Worm (Caenorhabditis elegans) whole organism, L1 larva: ENCODE measurements around the gene srh-128.
"Not testable (repeated sequence)": the region's sequence is repeated elsewhere in the genome, so short reads cannot be mapped to it uniquely, and the experiment has no call there.

Experiments used
- C16A3.4 ChIP-seq: fragments of 150-350 bp; optimal IDR thresholded peaks from 2 replicates; lab custom pipeline; 2014; ENCODE audit warnings: missing biosample characterization, missing genetic modification characterization
- blmp-1 ChIP-seq: fragments of 150-350 bp; optimal IDR thresholded peaks from 2 replicates; lab custom pipeline; 2014; ENCODE audit warnings: missing biosample characterization, missing genetic modification characterization
- ceh-63 ChIP-seq: fragments of 200-800 bp; sonication (Bioruptor generic); optimal IDR thresholded peaks from 2 replicates; lab custom pipeline; 2018; ENCODE audit warnings: mild to moderate bottlenecking, missing genetic modification characterization, missing compliant biosample characterization
- ceh-8 ChIP-seq: fragments of 200-800 bp; sonication (Bioruptor generic); optimal IDR thresholded peaks from 2 replicates; lab custom pipeline; 2018; ENCODE audit warnings: mild to moderate bottlenecking, missing genetic modification characterization, moderate library complexity, missing compliant biosample characterization
- ceh-82 ChIP-seq, 3 experiments: fragments of 150-350 bp in 1 of 3; sonication (generic microtip) in 2 of 3; optimal IDR thresholded peaks; 2 replicates each; lab custom pipeline; 2014 to 2017; ENCODE audit warnings: missing biosample characterization in 3 of 3, missing genetic modification characterization in 3 of 3
- ceh-88 ChIP-seq: fragments of 200-800 bp; sonication (Bioruptor generic); IDR thresholded peaks from 2 replicates; pipeline ENCODE4 v1.3.6; 2022; ENCODE audit warnings: missing genetic modification characterization, missing compliant biosample characterization
- ceh-90 ChIP-seq: sonication (generic microtip); optimal IDR thresholded peaks from 2 replicates; lab custom pipeline; 2016; ENCODE audit warnings: missing genetic modification characterization, missing compliant biosample characterization
- dpl-1 ChIP-seq, 3 experiments: fragments of 150-350 bp in 2 of 3; sonication (generic microtip) in 1 of 3; optimal IDR thresholded peaks; 2 replicates each; lab custom pipeline; 2014 to 2017; ENCODE audit warnings: missing biosample characterization in 3 of 3, missing genetic modification characterization in 3 of 3, missing genetic modification reagents in 3 of 3
- efl-3 ChIP-seq: fragments of 200-800 bp; sonication (Bioruptor generic); optimal IDR thresholded peaks from 2 replicates; lab custom pipeline; 2018; ENCODE audit warnings: mild to moderate bottlenecking, missing genetic modification characterization, missing compliant biosample characterization
- egl-13 ChIP-seq: sonication (generic microtip); optimal IDR thresholded peaks from 2 replicates; lab custom pipeline; 2016; ENCODE audit warnings: missing genotype, missing genetic modification reagents, missing genetic modification characterization, missing compliant biosample characterization
- elt-2 ChIP-seq: sonication (generic microtip); optimal IDR thresholded peaks from 2 replicates; lab custom pipeline; 2016; ENCODE audit warnings: missing genetic modification characterization, mild to moderate bottlenecking, inconsistent platforms, missing compliant biosample characterization, missing genetic modification reagents
- ets-5 ChIP-seq: fragments of 200-800 bp; sonication (Bioruptor generic); IDR thresholded peaks from 2 replicates; pipeline ENCODE4 v1.3.6; 2022; ENCODE audit warnings: missing genetic modification characterization, missing compliant biosample characterization
- fkh-4 ChIP-seq: sonication (generic microtip); optimal IDR thresholded peaks from 2 replicates; lab custom pipeline; 2016; ENCODE audit warnings: missing compliant biosample characterization, missing genetic modification characterization, borderline replicate concordance
- fos-1 ChIP-seq: fragments of 150-350 bp; optimal IDR thresholded peaks from 2 replicates; lab custom pipeline; 2014; ENCODE audit warnings: missing biosample characterization, missing genetic modification characterization
- grh-1 ChIP-seq: fragments of 200-800 bp; sonication (Bioruptor generic); IDR thresholded peaks from 2 replicates; pipeline ENCODE4 v1.3.6; 2022; ENCODE audit warnings: missing genetic modification reagents, missing genetic modification characterization, missing compliant biosample characterization
- hpl-2 ChIP-seq: fragments of 150-350 bp; optimal IDR thresholded peaks from 2 replicates; lab custom pipeline; 2014; ENCODE audit warnings: missing biosample characterization, missing genetic modification reagents, missing genetic modification characterization
- isw-1 ChIP-seq: fragments of 200-800 bp; sonication (Bioruptor generic); IDR thresholded peaks from 2 replicates; pipeline ENCODE4 v1.3.6; 2022; ENCODE audit warnings: missing genetic modification characterization, missing compliant biosample characterization
- lin-35 ChIP-seq, 2 experiments: fragments of 150-350 bp; optimal IDR thresholded peaks; 2 replicates each; lab custom pipeline; 2014; ENCODE audit warnings: missing biosample characterization in 2 of 2, missing genetic modification characterization in 2 of 2, missing genetic modification reagents in 2 of 2
- lin-39 ChIP-seq: fragments of 150-350 bp; optimal IDR thresholded peaks from 2 replicates; lab custom pipeline; 2014; ENCODE audit warnings: missing biosample characterization, missing genetic modification reagents, missing genetic modification characterization
- lir-3 ChIP-seq: sonication (generic microtip); optimal IDR thresholded peaks from 2 replicates; lab custom pipeline; 2016; ENCODE audit warnings: mild to moderate bottlenecking, missing genetic modification characterization, moderate library complexity, missing compliant biosample characterization; ENCODE audit not compliant: poor library complexity
- nhr-19 ChIP-seq: fragments of 200-800 bp; sonication (Bioruptor generic); conservative IDR thresholded peaks from 2 replicates; pipeline ENCODE4 v1.3.6; 2022; ENCODE audit warnings: missing genetic modification characterization, missing compliant biosample characterization
- nhr-20 ChIP-seq: sonication (generic microtip); optimal IDR thresholded peaks from 2 replicates; lab custom pipeline; 2016; ENCODE audit warnings: mild to moderate bottlenecking, missing genetic modification characterization, missing compliant biosample characterization
- nhr-47 ChIP-seq: sonication (generic microtip); optimal IDR thresholded peaks from 2 replicates; lab custom pipeline; 2016; ENCODE audit warnings: mild to moderate bottlenecking, missing genetic modification characterization, moderate library complexity, missing compliant biosample characterization
- nhr-84 ChIP-seq: sonication (generic microtip); optimal IDR thresholded peaks from 2 replicates; lab custom pipeline; 2017; ENCODE audit warnings: missing biosample characterization, missing genetic modification characterization
- nhr-90 ChIP-seq: sonication (generic microtip); optimal IDR thresholded peaks from 2 replicates; lab custom pipeline; 2016; ENCODE audit warnings: mild to moderate bottlenecking, missing genetic modification characterization, missing compliant biosample characterization; ENCODE audit not compliant: poor library complexity
- pag-3 ChIP-seq: sonication (generic microtip); optimal IDR thresholded peaks from 2 replicates; lab custom pipeline; 2017; ENCODE audit warnings: missing genetic modification characterization, mild to moderate bottlenecking, missing compliant biosample characterization, antibody characterized with exemption, borderline replicate concordance; ENCODE audit not compliant: insufficient read depth
- pax-3 ChIP-seq: fragments of 200-800 bp; sonication (Bioruptor generic); optimal IDR thresholded peaks from 2 replicates; lab custom pipeline; 2018; ENCODE audit warnings: mild to moderate bottlenecking, missing genetic modification characterization, moderate library complexity, missing compliant biosample characterization
- pqm-1 ChIP-seq: sonication (generic microtip); optimal IDR thresholded peaks from 3 replicates; lab custom pipeline; 2017; ENCODE audit warnings: missing biosample characterization, missing genetic modification characterization
- snpc-4 ChIP-seq: fragments of 150-350 bp; optimal IDR thresholded peaks from 2 replicates; lab custom pipeline; 2014; ENCODE audit warnings: missing biosample characterization, missing genetic modification characterization
- snu-23 ChIP-seq: sonication (generic microtip); optimal IDR thresholded peaks from 2 replicates; lab custom pipeline; 2016; ENCODE audit warnings: missing genetic modification characterization, missing compliant biosample characterization
- tbx-2 ChIP-seq: sonication (generic microtip); optimal IDR thresholded peaks from 2 replicates; lab custom pipeline; 2016; ENCODE audit warnings: missing genetic modification characterization, missing compliant biosample characterization
- tlp-1 ChIP-seq: fragments of 150-350 bp; optimal IDR thresholded peaks from 2 replicates; lab custom pipeline; 2014; ENCODE audit warnings: missing biosample characterization, missing genetic modification characterization
- unc-30 ChIP-seq: sonication (generic microtip); optimal IDR thresholded peaks from 2 replicates; lab custom pipeline; 2017; ENCODE audit warnings: missing biosample characterization, missing genetic modification characterization
- unc-62 ChIP-seq: fragments of 150-350 bp; optimal IDR thresholded peaks from 2 replicates; lab custom pipeline; 2014; ENCODE audit warnings: missing biosample characterization, missing genetic modification reagents, missing genetic modification characterization
- unc-98 ChIP-seq: fragments of 200-800 bp; sonication (Bioruptor generic); IDR thresholded peaks from 2 replicates; pipeline ENCODE4 v1.3.6; 2022; ENCODE audit warnings: missing genetic modification characterization, missing compliant biosample characterization
- ztf-11 ChIP-seq, 2 experiments: sonication (generic microtip); optimal IDR thresholded peaks; 2 replicates each; lab custom pipeline; 2016 to 2017; ENCODE audit warnings: missing genetic modification characterization in 2 of 2, missing biosample characterization in 1 of 2, missing compliant biosample characterization in 1 of 2

srh-128 gene

DNA sequence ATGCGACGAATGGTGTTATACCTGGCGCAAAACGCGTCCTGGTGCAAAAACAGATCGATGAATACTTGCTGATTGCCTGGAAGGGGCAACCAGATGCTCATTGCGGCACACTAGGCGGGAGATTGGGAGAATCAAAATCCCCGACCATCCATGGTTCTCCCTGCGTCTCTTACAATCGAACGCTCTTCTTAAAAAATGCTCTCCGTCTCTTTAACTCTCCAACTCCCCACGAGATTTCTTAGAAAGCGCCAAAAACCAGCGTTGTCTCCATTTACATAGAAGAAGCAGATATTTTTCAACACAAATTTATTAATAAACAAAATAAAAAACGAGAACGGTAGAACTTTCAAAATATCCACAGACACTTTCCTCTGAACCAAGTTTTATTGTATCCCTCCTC is 24.0 kb downstream of the srh-128 start, which contains the start of gene F34D6.1:
Gene F34D6.1 (minus strand): TSS at position 101 of the 400 bp plus-strand sequence.
- TF ChIP-seq tlp-1 (tag; lab: Kevin White, UChicago): no peak
- no peak for TF ChIP-seq snu-23
- TF ChIP-seq hpl-2 (GFP tag; lab: Kevin White, UChicago): no peak
- no peak for TF ChIP-seq snpc-4 (tag; lab: Kevin White, UChicago)
- no peak for TF ChIP-seq efl-3 (GFP tag; lab: Kevin White, UChicago)
- TF ChIP-seq isw-1: no peak
- no peak for TF ChIP-seq unc-30 (tag; lab: Kevin White, UChicago)
- TF ChIP-seq lin-39 (tag; lab: Kevin White, UChicago): no peak
- no peak for TF ChIP-seq ztf-11 (tag; optimal IDR thresholded peaks at IDR 0.05; lab: Kevin White, UChicago)
- TF ChIP-seq unc-62 (GFP tag; lab: Kevin White, UChicago): no peak
- no peak for TF ChIP-seq ceh-63 (GFP tag; lab: Kevin White, UChicago)
- no peak for TF ChIP-seq pqm-1 (tag; lab: Kevin White, UChicago)
- TF ChIP-seq fos-1 (tag; lab: Kevin White, UChicago): no peak
- TF ChIP-seq tbx-2 (tag; lab: Kevin White, UChicago): no peak
- TF ChIP-seq egl-13: no peak
- TF ChIP-seq blmp-1 (tag; lab: Kevin White, UChicago): no peak

ce11 chrII:2677534-2678168 is 27.4 kb downstream of the srh-128 start, which contains the start of gene F22E5.17:
Gene F22E5.17, plus strand, starts transcription at chrII:2678041.
- TF ChIP-seq ceh-82 (tag; optimal IDR thresholded peaks at IDR 0.05; lab: Kevin White, UChicago) (no peak), snpc-4 (tag; lab: Kevin White, UChicago) (no peak), ets-5 (GFP tag; lab: Robert Waterston, UW) (no peak), dpl-1 (GFP tag; optimal IDR thresholded peaks at IDR 0.05; lab: Kevin White, UChicago) (no peak), C16A3.4 (tag; lab: Kevin White, UChicago) (no peak), elt-2 (tag; lab: Kevin White, UChicago) (peak; percentile 93), lin-35 (GFP tag; optimal IDR thresholded peaks at IDR 0.05; lab: Kevin White, UChicago) (peak in 1 of 2 experiments; percentile 10), ceh-88 (GFP tag; lab: Robert Waterston, UW) (no peak), pqm-1 (tag; lab: Kevin White, UChicago) (peak; percentile 69), tlp-1 (tag; lab: Kevin White, UChicago) (peak; percentile 76)

- TF ChIP-seq fkh-4; pax-3 (tag; lab: Kevin White, UChicago); ceh-90 (tag; lab: Kevin White, UChicago): not testable (repeated sequence)
These were observed 31.6 kb downstream of the srh-128 start, which contains the start of the genes F22E5.20 and F22E5.1 for ce11 chrII:2673534-2673933. Gene F22E5.20, minus strand, starts transcription at chrII:2673634. Gene F22E5.1, plus strand, starts transcription at chrII:2673775.

DNA sequence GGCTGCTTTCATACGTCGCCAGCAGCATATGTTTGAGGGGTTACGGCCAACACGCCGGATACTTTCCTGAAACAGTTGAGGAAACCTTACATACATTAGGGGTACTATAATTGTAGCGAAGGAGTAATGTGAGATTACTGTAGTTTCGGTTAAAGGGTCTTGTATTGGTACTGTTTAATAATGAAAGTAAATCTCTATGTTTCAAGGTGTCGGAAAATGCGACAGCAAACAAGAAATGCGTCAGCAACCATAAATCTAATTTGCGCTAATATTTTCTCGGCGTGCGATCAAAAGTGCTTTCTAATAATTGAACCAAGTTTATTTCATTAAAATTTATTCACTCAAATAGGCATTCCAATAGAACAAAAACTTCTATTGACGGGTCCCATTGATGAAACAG is 32.8 kb downstream of the srh-128 start, which contains the start of gene sri-57:
Gene sri-57 (minus strand): TSS at position 101 of the 400 bp plus-strand sequence.
- TF ChIP-seq nhr-20 (tag; lab: Kevin White, UChicago); isw-1; nhr-47: not testable (repeated sequence)
- TF ChIP-seq, all 84 proteins: peak for 0; not testable (repeated sequence) for 84

DNA sequence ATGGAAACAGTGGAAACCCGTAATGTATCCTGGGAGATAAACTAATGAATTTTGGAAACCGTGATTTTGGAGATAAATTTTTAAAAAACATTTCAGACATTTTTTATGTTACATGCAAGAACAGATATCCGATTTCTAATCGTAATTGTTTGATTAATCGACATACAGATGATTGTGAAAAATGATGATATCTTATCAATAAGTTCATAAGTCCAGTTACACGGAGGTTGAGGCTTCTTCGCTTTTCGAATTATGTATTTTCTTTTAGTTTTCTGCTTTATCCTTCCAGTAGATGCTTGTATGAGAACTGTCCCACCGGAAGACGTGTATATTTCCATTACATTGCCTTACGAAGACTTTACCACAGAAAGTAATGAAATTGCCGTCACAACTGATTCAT is 39.5 kb downstream of the srh-128 start, which contains the start of gene F22E5.22:
Gene F22E5.22 (plus strand): TSS at position 301 of the 400 bp plus-strand sequence.
- no peak for TF ChIP-seq unc-98 (GFP tag; lab: Robert Waterston, UW)
- no peak for TF ChIP-seq unc-30 (tag; lab: Kevin White, UChicago)
- TF ChIP-seq snpc-4 (tag; lab: Kevin White, UChicago): no peak
- no peak for TF ChIP-seq nhr-19
- no peak for TF ChIP-seq ceh-82 (tag; optimal IDR thresholded peaks at IDR 0.05; lab: Kevin White, UChicago)
- TF ChIP-seq ceh-8 (GFP tag; lab: Kevin White, UChicago): no peak
- no peak for TF ChIP-seq ztf-11 (tag; optimal IDR thresholded peaks at IDR 0.05; lab: Kevin White, UChicago)
- TF ChIP-seq hpl-2 (GFP tag; lab: Kevin White, UChicago): no peak
- no peak for TF ChIP-seq lir-3 (tag; lab: Kevin White, UChicago)
- no peak for TF ChIP-seq nhr-90 (tag; lab: Kevin White, UChicago)
- no peak for TF ChIP-seq blmp-1 (tag; lab: Kevin White, UChicago)
- no peak for TF ChIP-seq C16A3.4 (tag; lab: Kevin White, UChicago)
- TF ChIP-seq egl-13: no peak
- TF ChIP-seq grh-1 (GFP tag; lab: Robert Waterston, UW): no peak
- TF ChIP-seq nhr-84: no peak
- TF ChIP-seq pag-3 (tag; lab: Kevin White, UChicago): no peak
- TF ChIP-seq ceh-90 (tag; lab: Kevin White, UChicago): no peak
